Fruit fly (Drosophila melanogaster): ENCODE data around the gene Fie.

DNA sequence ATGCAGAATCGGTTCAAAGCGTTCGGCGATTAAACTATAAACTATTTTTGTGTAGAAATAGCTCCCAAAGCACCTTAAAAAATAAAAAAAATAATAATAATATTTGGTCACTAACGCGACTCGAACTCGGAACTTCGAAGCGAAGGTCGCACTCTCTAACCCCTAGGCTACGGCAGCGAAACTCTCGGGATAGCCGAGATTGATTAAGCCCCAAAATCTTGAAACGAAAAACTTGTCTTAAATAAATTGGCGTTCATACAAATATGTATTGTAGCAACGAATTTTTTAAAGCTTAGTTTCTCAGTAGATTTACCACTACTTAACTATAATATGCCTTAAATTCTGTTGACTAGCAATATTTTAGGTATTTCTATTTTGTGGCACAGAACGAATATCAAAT lies 2.0 kb downstream of the Fie start:
- TF ChIP-seq CG14655 (GFP tag; optimal IDR thresholded peaks at IDR 0.05) (no peak), CG32121 (GFP tag; IDR thresholded peaks at IDR 0.05) (no peak), CG10348 (GFP tag; IDR thresholded peaks at IDR 0.05) (no peak), CG4496 (GFP tag; IDR thresholded peaks at IDR 0.05) (no peak), CG13204 (GFP tag; optimal IDR thresholded peaks at IDR 0.05) (no peak), gl (tag; optimal IDR thresholded peaks at IDR 0.05) (no peak), CG15710 (tag; optimal IDR thresholded peaks at IDR 0.05) (no peak), CG9948 (tag; optimal IDR thresholded peaks at IDR 0.05) (no peak), EcR (GFP tag; optimal IDR thresholded peaks at IDR 0.05) (no peak), CG12605 (GFP tag; IDR thresholded peaks at IDR 0.05) (no peak), fd96Ca (GFP tag; IDR thresholded peaks at IDR 0.05) (no peak), D1 (tag; optimal IDR thresholded peaks at IDR 0.05) (no peak), Ets98B (GFP tag; IDR thresholded peaks at IDR 0.05) (no peak)
